Worm (Caenorhabditis elegans): ENCODE results near the gene C10A4.1.
A peak's percentile ranks its signal among the peaks of the same experiment; 100 is the strongest.

C10A4.1 gene

ce11 chrX:7460516-7460915, 44.3 kb downstream of the C10A4.1 start:
- TF ChIP-seq nfya-1 (tag; optimal IDR thresholded peaks at IDR 0.05; ENCODE audit: insufficient read depth) (peak; percentile 93), lsy-12 (tag; optimal IDR thresholded peaks at IDR 0.05) (no peak), pha-4 (tag; optimal IDR thresholded peaks at IDR 0.05) (peak; percentile 7)

- TF ChIP-seq elt-3 (tag; optimal IDR thresholded peaks at IDR 0.05) = no peak
- no peak for TF ChIP-seq mdl-1 (tag; optimal IDR thresholded peaks at IDR 0.05)
- TF ChIP-seq ceh-9 (tag; optimal IDR thresholded peaks at IDR 0.05) = no peak
- TF ChIP-seq ceh-16 (tag; optimal IDR thresholded peaks at IDR 0.05) = no peak
Observed at ce11 chrX:7463637-7464036, 47.5 kb downstream of the C10A4.1 start, which contains the start of gene sox-2. Gene sox-2 (minus strand): TSS chrX:7463736.

ce11 chrX:7464389-7464788, 48.2 kb downstream of the C10A4.1 start:
- TF ChIP-seq nhr-11 (tag; optimal IDR thresholded peaks at IDR 0.05) = no peak
- no peak for TF ChIP-seq elt-3 (tag; optimal IDR thresholded peaks at IDR 0.05)
- no peak for TF ChIP-seq lin-39 (tag; optimal IDR thresholded peaks at IDR 0.05)
- peak; percentile 92 for TF ChIP-seq nfya-1 (tag; optimal IDR thresholded peaks at IDR 0.05; ENCODE audit: insufficient read depth)
- TF ChIP-seq elt-2 (tag; optimal IDR thresholded peaks at IDR 0.05) = no peak
- TF ChIP-seq lin-15B (tag; optimal IDR thresholded peaks at IDR 0.05) = no peak

- TF ChIP-seq nhr-23 (tag; optimal IDR thresholded peaks at IDR 0.05) (no peak), lin-15B (tag; optimal IDR thresholded peaks at IDR 0.05) (no peak), mdl-1 (tag; optimal IDR thresholded peaks at IDR 0.05) (no peak), nhr-11 (tag; optimal IDR thresholded peaks at IDR 0.05) (no peak), nhr-43 (tag; optimal IDR thresholded peaks at IDR 0.05; ENCODE audit: poor library complexity, severe bottlenecking) (no peak), nhr-25 (tag; optimal IDR thresholded peaks at IDR 0.05) (no peak), lsy-12 (tag; optimal IDR thresholded peaks at IDR 0.05) (no peak), elt-2 (tag; optimal IDR thresholded peaks at IDR 0.05) (no peak), ZK546.5 (tag; optimal IDR thresholded peaks at IDR 0.05) (no peak), ceh-82 (tag; optimal IDR thresholded peaks at IDR 0.05) (no peak)
Observed at ce11 chrX:7466682-7467081, 50.5 kb downstream of the C10A4.1 start.

All from whole organism, L3 larva.